Fruit fly (Drosophila melanogaster) whole organism, embryonic: ENCODE results near the gene Sk2.

Experiments
- CG10431 ChIP-seq: fragments of 200-800 bp; sonication (Bioruptor generic); optimal IDR thresholded peaks from 3 replicates; lab custom pipeline; 2018; ENCODE audit warnings: missing biosample characterization, mild to moderate bottlenecking, missing genetic modification characterization
- CG10979 ChIP-seq: fragments of 200-800 bp; sonication (Bioruptor generic); optimal IDR thresholded peaks from 2 replicates; lab custom pipeline; 2018; ENCODE audit warnings: missing biosample characterization, mild to moderate bottlenecking, missing genetic modification characterization, moderate library complexity
- CG11560 ChIP-seq: fragments of 200-800 bp; sonication (Bioruptor generic); IDR thresholded peaks from 3 replicates; pipeline ENCODE4 v1.3.6; 2022; ENCODE audit warnings: missing biosample characterization, missing genetic modification characterization
- CG13424 ChIP-seq: fragments of 200-800 bp; sonication (Bioruptor generic); optimal IDR thresholded peaks from 2 replicates; lab custom pipeline; 2019; ENCODE audit warnings: missing biosample characterization, mild to moderate bottlenecking, missing genetic modification characterization, moderate library complexity
- CG14667 ChIP-seq: fragments of 200-800 bp; sonication (Bioruptor generic); IDR thresholded peaks from 2 replicates; pipeline ENCODE4 v1.3.6; 2022; ENCODE audit warnings: missing biosample characterization, missing genetic modification characterization
- CG14860 ChIP-seq: fragments of 200-800 bp; sonication (Bioruptor generic); IDR thresholded peaks from 3 replicates; pipeline ENCODE4 v1.3.6; 2022; ENCODE audit warnings: missing biosample characterization, missing genetic modification characterization; ENCODE audit not compliant: partially characterized antibody
- CG16815 ChIP-seq: fragments of 200-800 bp; sonication (Bioruptor generic); optimal IDR thresholded peaks from 3 replicates; lab custom pipeline; 2017; ENCODE audit warnings: missing biosample characterization, mild to moderate bottlenecking, missing genetic modification characterization
- CG17612 ChIP-seq: fragments of 200-800 bp; sonication (Bioruptor generic); IDR thresholded peaks from 2 replicates; pipeline ENCODE4 v1.3.6; 2022; ENCODE audit warnings: missing biosample characterization, missing genetic modification characterization
- CG1832 ChIP-seq: fragments of 200-800 bp; sonication (Bioruptor generic); optimal IDR thresholded peaks from 2 replicates; lab custom pipeline; 2017; ENCODE audit warnings: missing biosample characterization, mild to moderate bottlenecking, missing genetic modification characterization, inconsistent platforms
- CG2116 ChIP-seq: fragments of 200-800 bp; sonication (Bioruptor generic); optimal IDR thresholded peaks from 3 replicates; lab custom pipeline; 2018; ENCODE audit warnings: missing biosample characterization, mild to moderate bottlenecking, missing genetic modification characterization
- CG30020 ChIP-seq: fragments of 200-800 bp; optimal IDR thresholded peaks from 2 replicates; lab custom pipeline; 2019; ENCODE audit warnings: missing biosample characterization, mild to moderate bottlenecking, missing genetic modification characterization, moderate library complexity
- CG30403 ChIP-seq: fragments of 200-800 bp; sonication (Bioruptor generic); optimal IDR thresholded peaks from 3 replicates; lab custom pipeline; 2016; ENCODE audit warnings: missing biosample characterization, missing genetic modification characterization
- CG31441 ChIP-seq: fragments of 200-800 bp; sonication (Bioruptor generic); IDR thresholded peaks from 2 replicates; pipeline ENCODE4 v1.3.6; 2022; ENCODE audit warnings: missing biosample characterization, missing genetic modification characterization
- CG3163 ChIP-seq: fragments of 200-800 bp; sonication (Bioruptor generic); optimal IDR thresholded peaks from 3 replicates; lab custom pipeline; 2016; ENCODE audit warnings: missing biosample characterization, missing genetic modification characterization
- CG3726 ChIP-seq: fragments of 200-800 bp; sonication (Bioruptor generic); IDR thresholded peaks from 3 replicates; pipeline ENCODE4, ENCODE4 v1.3.6; 2022; ENCODE audit warnings: missing biosample characterization, missing genetic modification characterization
- CG4820 ChIP-seq: fragments of 200-800 bp; sonication (Bioruptor generic); optimal IDR thresholded peaks from 3 replicates; lab custom pipeline; 2016; ENCODE audit warnings: missing biosample characterization, missing genetic modification characterization
- CG5245 ChIP-seq: fragments of 200-800 bp; sonication (Bioruptor generic); optimal IDR thresholded peaks from 3 replicates; lab custom pipeline; 2016; ENCODE audit warnings: missing biosample characterization, missing genetic modification characterization
- CG9437 ChIP-seq: fragments of 200-800 bp; sonication (Bioruptor generic); optimal IDR thresholded peaks from 2 replicates; lab custom pipeline; 2018; ENCODE audit warnings: missing biosample characterization, mild to moderate bottlenecking, missing genetic modification characterization
- D19A ChIP-seq: fragments of 200-800 bp; optimal IDR thresholded peaks from 3 replicates; lab custom pipeline; 2019; ENCODE audit warnings: missing biosample characterization, mild to moderate bottlenecking, missing genetic modification characterization, moderate library complexity
- Dbx ChIP-seq: fragments of 200-800 bp; sonication (Bioruptor generic); IDR thresholded peaks from 3 replicates; pipeline ENCODE4 v1.3.6; 2022; ENCODE audit warnings: missing biosample characterization, missing genetic modification characterization
- Elba2 ChIP-seq: fragments of 200-800 bp; sonication (Bioruptor generic); optimal IDR thresholded peaks from 3 replicates; lab custom pipeline; 2016; ENCODE audit warnings: missing biosample characterization, missing genetic modification characterization
- Hsf ChIP-seq: fragments of 200-800 bp; sonication (Bioruptor generic); optimal IDR thresholded peaks from 3 replicates; lab custom pipeline; 2016; ENCODE audit warnings: missing biosample characterization, missing genetic modification characterization
- Max ChIP-seq: fragments of 200-800 bp; sonication (Bioruptor generic); optimal IDR thresholded peaks from 2 replicates; lab custom pipeline; 2016; ENCODE audit warnings: missing biosample characterization, mild to moderate bottlenecking, missing genetic modification characterization
- Meics ChIP-seq: fragments of 200-800 bp; sonication (Bioruptor generic); optimal IDR thresholded peaks from 2 replicates; lab custom pipeline; 2017; ENCODE audit warnings: missing biosample characterization, mild to moderate bottlenecking, missing genetic modification characterization
- Sin3A ChIP-seq: fragments of >200 bp; optimal IDR thresholded peaks from 2 replicates; lab custom pipeline; 2018
- Sry-β ChIP-seq: fragments of 200-800 bp; sonication (Bioruptor generic); optimal IDR thresholded peaks from 2 replicates; lab custom pipeline; 2018; ENCODE audit warnings: missing biosample characterization, mild to moderate bottlenecking, missing genetic modification characterization, moderate library complexity
- TFAM ChIP-seq: fragments of 200-800 bp; sonication (Bioruptor generic); optimal IDR thresholded peaks from 2 replicates; lab custom pipeline; 2017; ENCODE audit warnings: missing biosample characterization, missing genetic modification characterization, inconsistent platforms
- crp ChIP-seq, 2 experiments: fragments of 200-800 bp; sonication (Bioruptor generic); optimal IDR thresholded peaks; 2 replicates in 1 of 2; 3 replicates in 1 of 2; lab custom pipeline; 2017; ENCODE audit warnings: missing biosample characterization in 2 of 2, missing genetic modification characterization in 2 of 2, mild to moderate bottlenecking in 1 of 2, moderate library complexity in 1 of 2
- dati ChIP-seq: fragments of 200-800 bp; sonication (Bioruptor generic); IDR thresholded peaks from 2 replicates; pipeline ENCODE4 v1.3.6; 2022; ENCODE audit warnings: missing biosample characterization, missing genetic modification characterization
- fd3F ChIP-seq: fragments of 200-800 bp; sonication (Bioruptor generic); optimal IDR thresholded peaks from 2 replicates; lab custom pipeline; 2018; ENCODE audit warnings: missing biosample characterization, mild to moderate bottlenecking, missing genetic modification characterization, moderate library complexity
- gce ChIP-seq: fragments of 200-800 bp; sonication (Bioruptor generic); IDR thresholded peaks from 3 replicates; pipeline ENCODE4 v1.3.6; 2022; ENCODE audit warnings: missing biosample characterization, missing genetic modification characterization
- gsb-n ChIP-seq: fragments of 200-800 bp; sonication (Bioruptor generic); optimal IDR thresholded peaks from 3 replicates; lab custom pipeline; 2018; ENCODE audit warnings: missing biosample characterization, mild to moderate bottlenecking, missing genetic modification characterization
- gt ChIP-seq: fragments of 200-800 bp; sonication (Bioruptor generic); IDR thresholded peaks from 2 replicates; pipeline ENCODE4 v1.3.6; 2022; ENCODE audit warnings: missing biosample characterization, missing genetic modification characterization
- klu ChIP-seq: fragments of 200-800 bp; sonication (Bioruptor generic); IDR thresholded peaks from 2 replicates; pipeline ENCODE4 v1.3.6; 2022; ENCODE audit warnings: missing biosample characterization, missing genetic modification characterization
- nom ChIP-seq: fragments of 200-800 bp; sonication (Bioruptor generic); optimal IDR thresholded peaks from 2 replicates; lab custom pipeline; 2017; ENCODE audit warnings: missing biosample characterization, missing genetic modification characterization, mild to moderate bottlenecking, moderate library complexity, missing genetic modification reagents
- otp ChIP-seq: fragments of 200-800 bp; sonication (Bioruptor generic); IDR thresholded peaks from 3 replicates; pipeline ENCODE4, ENCODE4 v1.3.6; 2022; ENCODE audit warnings: missing biosample characterization, missing genetic modification characterization
- pb ChIP-seq: fragments of 200-800 bp; sonication (Bioruptor generic); optimal IDR thresholded peaks from 3 replicates; lab custom pipeline; 2016; ENCODE audit warnings: missing biosample characterization, missing genetic modification characterization
- pita ChIP-seq: fragments of 200-800 bp; sonication (Bioruptor generic); optimal IDR thresholded peaks from 2 replicates; lab custom pipeline; 2017; ENCODE audit warnings: missing biosample characterization, mild to moderate bottlenecking, missing genetic modification characterization
- pzg ChIP-seq: fragments of 200-800 bp; sonication (Bioruptor generic); optimal IDR thresholded peaks from 3 replicates; lab custom pipeline; 2018; ENCODE audit warnings: missing biosample characterization, mild to moderate bottlenecking, missing genetic modification characterization, moderate library complexity
- ranshi ChIP-seq: fragments of 200-800 bp; sonication (Bioruptor generic); IDR thresholded peaks from 2 replicates; pipeline ENCODE4 v1.3.6; 2022; ENCODE audit warnings: missing biosample characterization, missing genetic modification characterization
- slp2 ChIP-seq: fragments of 200-800 bp; sonication (Bioruptor generic); optimal IDR thresholded peaks from 2 replicates; lab custom pipeline; 2016; ENCODE audit warnings: missing biosample characterization, missing genetic modification characterization
- tna ChIP-seq: fragments of 200-800 bp; sonication (Bioruptor generic); IDR thresholded peaks from 2 replicates; pipeline ENCODE4 v1.3.6; 2022; ENCODE audit warnings: missing biosample characterization, missing genetic modification characterization; ENCODE audit not compliant: partially characterized antibody
- toy ChIP-seq: fragments of 200-800 bp; sonication (Bioruptor generic); IDR thresholded peaks from 2 replicates; pipeline ENCODE4 v1.3.6; 2022; ENCODE audit warnings: missing biosample characterization, missing genetic modification characterization
- unpg ChIP-seq: fragments of 200-800 bp; sonication (Bioruptor generic); optimal IDR thresholded peaks from 3 replicates; lab custom pipeline; 2018; ENCODE audit warnings: missing biosample characterization, mild to moderate bottlenecking, missing genetic modification characterization, moderate library complexity
- usp ChIP-seq: fragments of >200 bp; optimal IDR thresholded peaks from 2 replicates; lab custom pipeline; 2017; ENCODE audit warnings: missing biosample characterization, missing genetic modification characterization
- vnd ChIP-seq: fragments of 200-800 bp; sonication (Bioruptor generic); IDR thresholded peaks from 3 replicates; pipeline ENCODE4 v1.3.6; 2022; ENCODE audit warnings: missing biosample characterization, missing genetic modification characterization; ENCODE audit not compliant: partially characterized antibody

Gene Sk2

dm6 chr3L:3058970-3059883 is 12.3 kb downstream of the Sk2 start (continued):
- TF ChIP-seq CG2116 (no peak), Hsf (GFP tag; lab: Kevin White, UChicago) (peak; percentile 11), Max (GFP tag; lab: Kevin White, UChicago) (no peak), D19A (peak; percentile 36), crp (GFP tag; optimal IDR thresholded peaks at IDR 0.05; lab: Kevin White, UChicago) (no peak), TFAM (GFP tag; lab: Kevin White, UChicago) (no peak), CG17612 (GFP tag; lab: Robert Waterston, UW) (no peak), pita (GFP tag; lab: Kevin White, UChicago) (no peak), CG16815 (GFP tag; lab: Kevin White, UChicago) (no peak), pzg (GFP tag; lab: Kevin White, UChicago) (no peak), gce (GFP tag; lab: Robert Waterston, UW) (no peak), CG5245 (GFP tag; lab: Kevin White, UChicago) (no peak), otp (GFP tag; lab: Robert Waterston, UW) (no peak), CG1832 (GFP tag; lab: Kevin White, UChicago) (no peak), vnd (GFP tag; lab: Robert Waterston, UW) (no peak), CG9437 (GFP tag; lab: Kevin White, UChicago) (peak; percentile 21), klu (GFP tag; lab: Robert Waterston, UW) (no peak), nom (no peak), gt (GFP tag; lab: Robert Waterston, UW) (no peak), CG3163 (GFP tag; lab: Kevin White, UChicago) (no peak), unpg (peak; percentile 40)
- TF ChIP-seq, all 482 proteins: peak for 95

dm6 chr3L:3060054-3060979 is 13.4 kb downstream of the Sk2 start:
- TF ChIP-seq dati (GFP tag; lab: Robert Waterston, UW) (peak; percentile 97), slp2 (GFP tag; lab: Kevin White, UChicago) (peak; percentile 97), pb (GFP tag; lab: Kevin White, UChicago) (peak; percentile 98), CG30403 (peak; percentile 99), Dbx (GFP tag; lab: Robert Waterston, UW) (peak; percentile 99), CG30020 (tag; lab: Kevin White, UChicago) (peak; percentile 76), toy (GFP tag; lab: Robert Waterston, UW) (peak; percentile 98), Meics (GFP tag; lab: Kevin White, UChicago) (peak; percentile 98), CG10979 (tag; lab: Kevin White, UChicago) (peak; percentile 95), CG13424 (tag; lab: Kevin White, UChicago) (peak; percentile 97), Sry-β (GFP tag; lab: Kevin White, UChicago) (peak; percentile 46), pzg (GFP tag; lab: Kevin White, UChicago) (peak; percentile 35), Elba2 (GFP tag; lab: Kevin White, UChicago) (peak; percentile 88), Sin3A (no peak), fd3F (GFP tag; lab: Kevin White, UChicago) (peak; percentile 97), gsb-n (tag; lab: Kevin White, UChicago) (peak; percentile 93), CG14860 (GFP tag; lab: Robert Waterston, UW) (no peak), CG14667 (GFP tag; lab: Robert Waterston, UW) (peak; percentile 99), usp (GFP tag; lab: Kevin White, UChicago) (no peak), CG11560 (peak; percentile 93), CG31441 (GFP tag; lab: Robert Waterston, UW) (peak; percentile 95), CG10431 (GFP tag; lab: Kevin White, UChicago) (peak; percentile 82), klu (GFP tag; lab: Robert Waterston, UW) (peak; percentile 98), CG3726 (peak; percentile 99), CG4820 (GFP tag; lab: Kevin White, UChicago) (peak; percentile 97), tna (GFP tag; lab: Robert Waterston, UW) (no peak), ranshi (GFP tag; lab: Robert Waterston, UW) (peak; percentile 100)
